Fruit fly (Drosophila melanogaster) whole organism, embryonic: ENCODE data around the gene Tom70.
A peak's percentile ranks its signal among the peaks of the same experiment; 100 is the strongest.

ENCODE experiments used
- Aef1 ChIP-seq: fragments of 200-800 bp; sonication (Bioruptor generic); IDR thresholded peaks from 3 replicates; pipeline ENCODE4 v1.3.6; 2022; ENCODE audit warnings: missing biosample characterization, missing genetic modification characterization
- B-H2 ChIP-seq: fragments of 200-800 bp; sonication (Bioruptor generic); optimal IDR thresholded peaks from 2 replicates; lab custom pipeline; 2018; ENCODE audit warnings: missing biosample characterization, mild to moderate bottlenecking, missing genetic modification characterization
- Blimp-1 ChIP-seq: fragments of 200-800 bp; sonication (Bioruptor generic); optimal IDR thresholded peaks from 3 replicates; lab custom pipeline; 2018; ENCODE audit warnings: missing biosample characterization, missing genetic modification characterization, mild to moderate bottlenecking, moderate library complexity, missing genetic modification reagents
- BtbVII ChIP-seq: fragments of 200-800 bp; sonication (Bioruptor generic); optimal IDR thresholded peaks from 3 replicates; lab custom pipeline; 2017; ENCODE audit warnings: missing biosample characterization, mild to moderate bottlenecking, missing genetic modification characterization
- C15 ChIP-seq: fragments of 200-800 bp; sonication (Bioruptor generic); IDR thresholded peaks from 3 replicates; pipeline ENCODE4 v1.3.6; 2022; ENCODE audit warnings: missing biosample characterization, missing genetic modification characterization
- CG10267 ChIP-seq: fragments of 200-800 bp; sonication (Bioruptor generic); optimal IDR thresholded peaks from 2 replicates; lab custom pipeline; 2018; ENCODE audit warnings: missing biosample characterization, mild to moderate bottlenecking, missing genetic modification characterization, moderate library complexity
- CG10431 ChIP-seq: fragments of 200-800 bp; sonication (Bioruptor generic); optimal IDR thresholded peaks from 3 replicates; lab custom pipeline; 2018; ENCODE audit warnings: missing biosample characterization, mild to moderate bottlenecking, missing genetic modification characterization
- CG11093 ChIP-seq: fragments of 200-800 bp; sonication (Bioruptor generic); IDR thresholded peaks from 3 replicates; pipeline ENCODE4 v1.3.6; 2022; ENCODE audit warnings: missing biosample characterization, missing genetic modification characterization
- CG11456 ChIP-seq: fragments of 200-800 bp; sonication (Bioruptor generic); IDR thresholded peaks from 3 replicates; pipeline ENCODE4 v1.3.6; 2022; ENCODE audit warnings: missing biosample characterization, missing genetic modification characterization
- CG11560 ChIP-seq: fragments of 200-800 bp; sonication (Bioruptor generic); IDR thresholded peaks from 3 replicates; pipeline ENCODE4 v1.3.6; 2022; ENCODE audit warnings: missing biosample characterization, missing genetic modification characterization
- CG11696 ChIP-seq: fragments of 200-800 bp; sonication (Bioruptor generic); IDR thresholded peaks from 2 replicates; pipeline ENCODE4 v1.3.6; 2022; ENCODE audit warnings: missing biosample characterization, missing genetic modification characterization
- CG12155 ChIP-seq: fragments of 200-800 bp; sonication (Bioruptor generic); optimal IDR thresholded peaks from 3 replicates; lab custom pipeline; 2016; ENCODE audit warnings: missing biosample characterization, missing genetic modification characterization
- CG12219 ChIP-seq: fragments of 200-800 bp; sonication (Bioruptor generic); optimal IDR thresholded peaks from 3 replicates; lab custom pipeline; 2018; ENCODE audit warnings: missing biosample characterization, mild to moderate bottlenecking, missing genetic modification characterization
- CG12391 ChIP-seq: fragments of 200-800 bp; sonication (Bioruptor generic); optimal IDR thresholded peaks from 3 replicates; lab custom pipeline; 2018; ENCODE audit warnings: missing biosample characterization, mild to moderate bottlenecking, missing genetic modification characterization, moderate library complexity
- CG17186 ChIP-seq: fragments of 200-800 bp; sonication (Bioruptor generic); optimal IDR thresholded peaks from 3 replicates; lab custom pipeline; 2017; ENCODE audit warnings: missing biosample characterization, missing genetic modification reagents, missing genetic modification characterization
- CG17359 ChIP-seq: fragments of 200-800 bp; sonication (Bioruptor generic); optimal IDR thresholded peaks from 3 replicates; lab custom pipeline; 2018; ENCODE audit warnings: missing biosample characterization, mild to moderate bottlenecking, missing genetic modification characterization, moderate library complexity
- CG17802 ChIP-seq: fragments of 200-800 bp; sonication (Bioruptor generic); optimal IDR thresholded peaks from 2 replicates; lab custom pipeline; 2018; ENCODE audit warnings: missing biosample characterization, mild to moderate bottlenecking, missing genetic modification characterization, moderate library complexity
- CG2120 ChIP-seq: fragments of 200-800 bp; sonication (Bioruptor generic); optimal IDR thresholded peaks from 3 replicates; lab custom pipeline; 2016; ENCODE audit warnings: missing biosample characterization, missing genetic modification characterization
- CG30020 ChIP-seq: fragments of 200-800 bp; optimal IDR thresholded peaks from 2 replicates; lab custom pipeline; 2019; ENCODE audit warnings: missing biosample characterization, mild to moderate bottlenecking, missing genetic modification characterization, moderate library complexity
- CG3163 ChIP-seq: fragments of 200-800 bp; sonication (Bioruptor generic); optimal IDR thresholded peaks from 3 replicates; lab custom pipeline; 2016; ENCODE audit warnings: missing biosample characterization, missing genetic modification characterization
- CG33557 ChIP-seq: fragments of 200-800 bp; sonication (Bioruptor generic); optimal IDR thresholded peaks from 2 replicates; lab custom pipeline; 2019; ENCODE audit warnings: missing biosample characterization, mild to moderate bottlenecking, missing genetic modification characterization, moderate library complexity
- CG34422 ChIP-seq: fragments of 200-800 bp; sonication (Bioruptor generic); IDR thresholded peaks from 3 replicates; pipeline ENCODE4 v1.3.6; 2022; ENCODE audit warnings: missing biosample characterization, missing genetic modification characterization
- CG4617 ChIP-seq: fragments of 200-800 bp; sonication (Bioruptor generic); optimal IDR thresholded peaks from 3 replicates; lab custom pipeline; 2016; ENCODE audit warnings: missing biosample characterization, missing genetic modification characterization, borderline replicate concordance
- CG6175 ChIP-seq: fragments of 200-800 bp; sonication (Bioruptor generic); IDR thresholded peaks from 3 replicates; pipeline ENCODE4 v1.3.6; 2022; ENCODE audit warnings: missing biosample characterization, missing genetic modification characterization
- CG8388 ChIP-seq: fragments of 200-800 bp; sonication (Bioruptor generic); optimal IDR thresholded peaks from 2 replicates; lab custom pipeline; 2019; ENCODE audit warnings: missing biosample characterization, mild to moderate bottlenecking, missing genetic modification characterization, moderate library complexity
- CG9609 ChIP-seq: fragments of 200-800 bp; sonication (Bioruptor generic); optimal IDR thresholded peaks from 3 replicates; lab custom pipeline; 2016; ENCODE audit warnings: missing biosample characterization, missing genetic modification characterization
- CrebB ChIP-seq: fragments of 200-800 bp; sonication (Bioruptor generic); optimal IDR thresholded peaks from 3 replicates; lab custom pipeline; 2018; ENCODE audit warnings: missing biosample characterization, mild to moderate bottlenecking, missing genetic modification characterization
- D19A ChIP-seq: fragments of 200-800 bp; optimal IDR thresholded peaks from 3 replicates; lab custom pipeline; 2019; ENCODE audit warnings: missing biosample characterization, mild to moderate bottlenecking, missing genetic modification characterization, moderate library complexity
- D19B ChIP-seq: fragments of 200-800 bp; sonication (Bioruptor generic); optimal IDR thresholded peaks from 2 replicates; lab custom pipeline; 2017; ENCODE audit warnings: missing biosample characterization, mild to moderate bottlenecking, missing genetic modification characterization
- Dll ChIP-seq: fragments of 200-800 bp; sonication (Bioruptor generic); IDR thresholded peaks from 4 replicates; pipeline ENCODE4 v1.3.6; 2022; ENCODE audit warnings: missing biosample characterization, missing genetic modification characterization; ENCODE audit not compliant: partially characterized antibody
- H2.0 ChIP-seq: fragments of 200-800 bp; sonication (Bioruptor generic); IDR thresholded peaks from 2 replicates; pipeline ENCODE4 v1.3.6; 2022; ENCODE audit warnings: missing biosample characterization, missing genetic modification characterization
- MBD-R2 ChIP-seq: fragments of 200-800 bp; sonication (Bioruptor generic); IDR thresholded peaks from 2 replicates; pipeline ENCODE4 v1.3.6; 2022; ENCODE audit warnings: missing biosample characterization, missing genetic modification characterization
- MESR4 ChIP-seq: fragments of 200-800 bp; sonication (Bioruptor generic); optimal IDR thresholded peaks from 2 replicates; lab custom pipeline; 2018; ENCODE audit warnings: missing biosample characterization, mild to moderate bottlenecking, missing genetic modification characterization, moderate library complexity
- Oli ChIP-seq: fragments of 200-800 bp; sonication (Bioruptor generic); optimal IDR thresholded peaks from 2 replicates; lab custom pipeline; 2018; ENCODE audit warnings: missing biosample characterization, mild to moderate bottlenecking, missing genetic modification characterization, moderate library complexity
- Optix ChIP-seq: fragments of 200-800 bp; sonication (Bioruptor generic); IDR thresholded peaks from 3 replicates; pipeline ENCODE4 v1.3.6; 2022; ENCODE audit warnings: missing biosample characterization, missing genetic modification characterization
- Sox100B ChIP-seq: fragments of 200-800 bp; sonication (Bioruptor generic); optimal IDR thresholded peaks from 3 replicates; lab custom pipeline; 2018; ENCODE audit warnings: missing biosample characterization, mild to moderate bottlenecking, missing genetic modification characterization
- Sry-δ ChIP-seq: fragments of 200-800 bp; sonication (Bioruptor generic); optimal IDR thresholded peaks from 2 replicates; lab custom pipeline; 2016; ENCODE audit warnings: missing biosample characterization, missing genetic modification characterization
- ab ChIP-seq: fragments of 200-800 bp; sonication (Bioruptor generic); optimal IDR thresholded peaks from 2 replicates; lab custom pipeline; 2016; ENCODE audit warnings: missing biosample characterization, missing genetic modification characterization
- al ChIP-seq: fragments of 200-800 bp; sonication (Bioruptor generic); IDR thresholded peaks from 2 replicates; pipeline ENCODE4 v1.3.6; 2022; ENCODE audit warnings: missing biosample characterization, missing genetic modification characterization
- ara ChIP-seq: fragments of 200-800 bp; sonication (Bioruptor generic); IDR thresholded peaks from 2 replicates; pipeline ENCODE4 v1.3.6; 2022; ENCODE audit warnings: missing biosample characterization, missing genetic modification characterization
- chm ChIP-seq: fragments of 200-800 bp; sonication (Bioruptor generic); IDR thresholded peaks from 2 replicates; pipeline ENCODE4 v1.3.6; 2022; ENCODE audit warnings: missing biosample characterization, missing genetic modification characterization
- esg ChIP-seq: fragments of 200-800 bp; sonication (Bioruptor generic); conservative IDR thresholded peaks from 2 replicates; pipeline ENCODE4 v1.3.6; 2022; ENCODE audit warnings: missing biosample characterization, missing genetic modification characterization
- gce ChIP-seq: fragments of 200-800 bp; sonication (Bioruptor generic); IDR thresholded peaks from 3 replicates; pipeline ENCODE4 v1.3.6; 2022; ENCODE audit warnings: missing biosample characterization, missing genetic modification characterization
- lab ChIP-seq: fragments of 200-800 bp; sonication (Bioruptor generic); optimal IDR thresholded peaks from 3 replicates; lab custom pipeline; 2017; ENCODE audit warnings: missing biosample characterization, missing genetic modification characterization, mild to moderate bottlenecking, moderate library complexity, missing genetic modification reagents
- lola ChIP-seq, 3 experiments: fragments of >200 bp in 2 of 3; fragments of 200-800 bp in 1 of 3; sonication (Bioruptor generic) in 1 of 3; optimal IDR thresholded peaks; 2 replicates each; lab custom pipeline; 2017 to 2019; ENCODE audit warnings: missing biosample characterization in 3 of 3, missing genetic modification characterization in 3 of 3, mild to moderate bottlenecking in 1 of 3, moderate library complexity in 1 of 3
- mld ChIP-seq: fragments of 200-800 bp; sonication (Bioruptor generic); IDR thresholded peaks from 3 replicates; pipeline ENCODE4 v1.3.6; 2022; ENCODE audit warnings: missing biosample characterization, missing genetic modification characterization; ENCODE audit not compliant: partially characterized antibody
- nom ChIP-seq: fragments of 200-800 bp; sonication (Bioruptor generic); optimal IDR thresholded peaks from 2 replicates; lab custom pipeline; 2017; ENCODE audit warnings: missing biosample characterization, missing genetic modification characterization, mild to moderate bottlenecking, moderate library complexity, missing genetic modification reagents
- p53 ChIP-seq: fragments of 200-800 bp; sonication (Bioruptor generic); optimal IDR thresholded peaks from 2 replicates; lab custom pipeline; 2016; ENCODE audit warnings: missing biosample characterization, missing genetic modification characterization
- pzg ChIP-seq: fragments of 200-800 bp; sonication (Bioruptor generic); optimal IDR thresholded peaks from 3 replicates; lab custom pipeline; 2018; ENCODE audit warnings: missing biosample characterization, mild to moderate bottlenecking, missing genetic modification characterization, moderate library complexity
- slp2 ChIP-seq: fragments of 200-800 bp; sonication (Bioruptor generic); optimal IDR thresholded peaks from 2 replicates; lab custom pipeline; 2016; ENCODE audit warnings: missing biosample characterization, missing genetic modification characterization
- ssp ChIP-seq: fragments of 200-800 bp; sonication (Bioruptor generic); IDR thresholded peaks from 2 replicates; pipeline ENCODE4 v1.3.6; 2022; ENCODE audit warnings: missing biosample characterization, missing genetic modification characterization

The Tom70 gene

DNA sequence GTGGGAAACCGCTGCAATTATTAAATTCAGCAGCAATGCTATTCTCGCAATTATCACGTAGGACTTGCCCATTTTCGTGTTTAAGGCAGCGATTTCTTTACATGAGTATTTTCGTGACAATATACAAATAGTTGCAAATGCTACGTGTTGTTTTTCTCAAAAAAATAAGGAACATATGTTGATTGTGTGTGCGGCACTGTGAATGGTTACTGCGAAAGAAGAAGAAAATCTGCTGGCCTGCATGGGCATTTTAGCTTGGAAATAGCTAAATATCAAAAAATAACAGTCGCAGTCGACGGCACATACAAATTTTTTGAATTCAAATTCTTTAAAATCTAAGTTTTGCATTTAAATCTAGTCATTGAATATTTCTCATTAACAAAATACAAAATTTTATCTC is 2.2 kb upstream of the Tom70 start, which contains the start of gene CG6766 (continued):
- no peak for TF ChIP-seq ssp (GFP tag; lab: Robert Waterston, UW)
- no peak for TF ChIP-seq al (GFP tag; lab: Robert Waterston, UW)
- TF ChIP-seq CG10431 (GFP tag; lab: Kevin White, UChicago) = no peak
- no peak for TF ChIP-seq D19A (tag; lab: Kevin White, UChicago)
- TF ChIP-seq CG17186 (GFP tag; lab: Kevin White, UChicago) = no peak
- TF ChIP-seq gce (GFP tag; lab: Robert Waterston, UW) = no peak
- TF ChIP-seq nom (GFP tag; lab: Kevin White, UChicago) = no peak
- TF ChIP-seq CrebB (tag; lab: Kevin White, UChicago) = no peak
- TF ChIP-seq Oli (tag; lab: Kevin White, UChicago) = no peak
- no peak for TF ChIP-seq CG12219 (GFP tag; lab: Kevin White, UChicago)
- no peak for TF ChIP-seq lola (GFP tag; optimal IDR thresholded peaks at IDR 0.05; lab: Kevin White, UChicago)
- TF ChIP-seq CG10267 (tag; lab: Kevin White, UChicago) = no peak
- no peak for TF ChIP-seq mld (GFP tag; lab: Robert Waterston, UW)
- no peak for TF ChIP-seq slp2 (GFP tag; lab: Kevin White, UChicago)
- peak; percentile 65 for TF ChIP-seq CG4617 (GFP tag; lab: Kevin White, UChicago)
- no peak for TF ChIP-seq C15 (GFP tag; lab: Robert Waterston, UW)
- no peak for TF ChIP-seq H2.0
- no peak for TF ChIP-seq CG6175 (GFP tag; lab: Robert Waterston, UW)
- peak; percentile 68 for TF ChIP-seq pzg (GFP tag; lab: Kevin White, UChicago)
- TF ChIP-seq ab (GFP tag; lab: Kevin White, UChicago) = no peak
- TF ChIP-seq D19B (GFP tag; lab: Kevin White, UChicago) = no peak
- peak; percentile 29; the same call in 1 of the 4 replicates for TF ChIP-seq Dll (GFP tag; lab: Robert Waterston, UW)
- no peak for TF ChIP-seq Aef1
- TF ChIP-seq CG3163 (GFP tag; lab: Kevin White, UChicago) = no peak
- peak; percentile 96 for TF ChIP-seq MBD-R2 (GFP tag; lab: Robert Waterston, UW)
- no peak for TF ChIP-seq esg
- TF ChIP-seq CG12391 (tag; lab: Kevin White, UChicago) = no peak
- no peak for TF ChIP-seq CG11456 (GFP tag; lab: Robert Waterston, UW)
- TF ChIP-seq CG11093 (GFP tag; lab: Robert Waterston, UW) = no peak
- no peak for TF ChIP-seq CG8388
- peak; percentile 34 for TF ChIP-seq B-H2 (GFP tag; lab: Kevin White, UChicago)
- TF ChIP-seq CG12155 = no peak
- TF ChIP-seq Optix (GFP tag; lab: Robert Waterston, UW) = no peak
- no peak for TF ChIP-seq ara (GFP tag; lab: Robert Waterston, UW)
- TF ChIP-seq CG11696 = no peak
- peak; percentile 6 for TF ChIP-seq CG30020
- TF ChIP-seq Sry-δ (GFP tag; lab: Kevin White, UChicago) = peak; percentile 35
- no peak for TF ChIP-seq CG33557 (GFP tag; lab: Kevin White, UChicago)
- peak; percentile 32 for TF ChIP-seq CG2120 (GFP tag; lab: Kevin White, UChicago)
- no peak for TF ChIP-seq CG9609 (GFP tag; lab: Kevin White, UChicago)
- TF ChIP-seq MESR4 (GFP tag; lab: Kevin White, UChicago) = peak; percentile 60
- no peak for TF ChIP-seq CG17359 (tag; lab: Kevin White, UChicago)
- no peak for TF ChIP-seq lab (GFP tag; lab: Kevin White, UChicago)
- TF ChIP-seq CG17802 = no peak
- no peak for TF ChIP-seq Blimp-1 (GFP tag; lab: Kevin White, UChicago)
- no peak for TF ChIP-seq Sox100B (GFP tag; lab: Kevin White, UChicago)
- TF ChIP-seq CG34422 (GFP tag; lab: Robert Waterston, UW) = no peak; the same call in 2 of the 3 replicates
- no peak for TF ChIP-seq CG11560 (tag; lab: Robert Waterston, UW)
- TF ChIP-seq p53 (GFP tag; lab: Kevin White, UChicago) = no peak
- TF ChIP-seq BtbVII (GFP tag; lab: Kevin White, UChicago) = no peak
- no peak for TF ChIP-seq chm (GFP tag; lab: Robert Waterston, UW)
